Worm (Caenorhabditis elegans) whole organism, midembryonic: ENCODE results near the gene F49H12.4.
A peak's percentile ranks its signal among the peaks of the same experiment; 100 is the strongest.

Experiments
- T22C8.4 ChIP-seq: fragments of 200-800 bp; sonication (Bioruptor generic); IDR thresholded peaks from 2 replicates; pipeline ENCODE4 v1.3.6; 2022; ENCODE audit warnings: missing genetic modification characterization, missing compliant biosample characterization
- cog-1 ChIP-seq: sonication (generic microtip); optimal IDR thresholded peaks from 2 replicates; lab custom pipeline; 2016; ENCODE audit warnings: missing genetic modification characterization, missing compliant biosample characterization
- flt-1 ChIP-seq: fragments of 200-800 bp; sonication (Bioruptor generic); IDR thresholded peaks from 2 replicates; pipeline ENCODE4 v1.3.6; 2022; ENCODE audit warnings: missing genetic modification characterization, missing compliant biosample characterization
- klf-2 ChIP-seq: fragments of 200-800 bp; sonication (Bioruptor generic); conservative IDR thresholded peaks from 2 replicates; pipeline ENCODE4 v1.3.6; 2022; ENCODE audit warnings: missing genetic modification reagents, missing genetic modification characterization, missing compliant biosample characterization
- med-1 ChIP-seq: sonication (generic microtip); optimal IDR thresholded peaks from 2 replicates; lab custom pipeline; 2017; ENCODE audit warnings: missing genetic modification characterization, mild to moderate bottlenecking, missing compliant biosample characterization, antibody characterized with exemption, missing genetic modification reagents; ENCODE audit not compliant: insufficient read depth
- ref-1 ChIP-seq: fragments of 200-800 bp; sonication (Bioruptor generic); conservative IDR thresholded peaks from 2 replicates; pipeline ENCODE4 v1.3.6; 2022; ENCODE audit warnings: missing genetic modification reagents, missing genetic modification characterization, missing compliant biosample characterization
- tab-1 ChIP-seq: fragments of 200-800 bp; sonication (Bioruptor generic); IDR thresholded peaks from 2 replicates; pipeline ENCODE4 v1.3.6; 2022; ENCODE audit warnings: missing genetic modification characterization, missing compliant biosample characterization
- ztf-23 ChIP-seq: fragments of 200-800 bp; sonication (Bioruptor generic); IDR thresholded peaks from 2 replicates; pipeline ENCODE4 v1.3.6; 2022; ENCODE audit warnings: missing genetic modification reagents, missing genetic modification characterization, missing compliant biosample characterization
- ztf-29 ChIP-seq: fragments of 200-800 bp; sonication (Bioruptor generic); IDR thresholded peaks from 2 replicates; pipeline ENCODE4 v1.3.6; 2022; ENCODE audit warnings: missing genetic modification reagents, missing genetic modification characterization, missing compliant biosample characterization

F49H12.4 gene

ce11 chrX:2068294-2068693 is 11.3 kb upstream of the F49H12.4 start:
- TF ChIP-seq tab-1 (GFP tag; lab: Robert Waterston, UW) (no peak), cog-1 (tag; lab: Kevin White, UChicago) (no peak), klf-2 (GFP tag; lab: Robert Waterston, UW) (no peak), med-1 (GFP tag; lab: Kevin White, UChicago) (no peak), ztf-29 (GFP tag; lab: Robert Waterston, UW) (no peak), flt-1 (GFP tag; lab: Robert Waterston, UW) (no peak), ztf-23 (no peak), T22C8.4 (GFP tag; lab: Robert Waterston, UW) (no peak), ref-1 (GFP tag; lab: Robert Waterston, UW) (no peak)

- TF ChIP-seq ref-1 (GFP tag; lab: Robert Waterston, UW) (no peak), T22C8.4 (GFP tag; lab: Robert Waterston, UW) (no peak), cog-1 (tag; lab: Kevin White, UChicago) (no peak), klf-2 (GFP tag; lab: Robert Waterston, UW) (no peak), ztf-29 (GFP tag; lab: Robert Waterston, UW) (no peak), med-1 (GFP tag; lab: Kevin White, UChicago) (no peak), tab-1 (GFP tag; lab: Robert Waterston, UW) (no peak), flt-1 (GFP tag; lab: Robert Waterston, UW) (no peak), ztf-23 (no peak)
These were observed 9.1 kb upstream of the F49H12.4 start, which contains the start of gene acl-4 for ce11 chrX:2070418-2070996. acl-4 (minus strand) TSS chrX:2070444.

ce11 chrX:2071392-2072001 is 8.1 kb upstream of the F49H12.4 start:
- TF ChIP-seq cog-1 (tag; lab: Kevin White, UChicago) = peak; percentile 21
- no peak for TF ChIP-seq med-1 (GFP tag; lab: Kevin White, UChicago)

- no peak for TF ChIP-seq ref-1 (GFP tag; lab: Robert Waterston, UW)
- TF ChIP-seq med-1 (GFP tag; lab: Kevin White, UChicago) = no peak
- TF ChIP-seq klf-2 (GFP tag; lab: Robert Waterston, UW) = no peak
- no peak for TF ChIP-seq tab-1 (GFP tag; lab: Robert Waterston, UW)
- TF ChIP-seq ztf-23 = no peak
- no peak for TF ChIP-seq flt-1 (GFP tag; lab: Robert Waterston, UW)
- TF ChIP-seq ztf-29 (GFP tag; lab: Robert Waterston, UW) = no peak
- TF ChIP-seq cog-1 (tag; lab: Kevin White, UChicago) = no peak
- TF ChIP-seq T22C8.4 (GFP tag; lab: Robert Waterston, UW) = no peak
These were observed 5.6 kb upstream of the F49H12.4 start, which contains the start of gene txdc-12.2 for ce11 chrX:2074055-2074454. txdc-12.2 (plus strand) TSS chrX:2074450.

ce11 chrX:2075169-2075568 is 4.5 kb upstream of the F49H12.4 start:
- no peak for TF ChIP-seq klf-2 (GFP tag; lab: Robert Waterston, UW)
- TF ChIP-seq flt-1 (GFP tag; lab: Robert Waterston, UW) = no peak
- TF ChIP-seq ztf-29 (GFP tag; lab: Robert Waterston, UW) = no peak
- no peak for TF ChIP-seq cog-1 (tag; lab: Kevin White, UChicago)
- TF ChIP-seq tab-1 (GFP tag; lab: Robert Waterston, UW) = no peak
- TF ChIP-seq T22C8.4 (GFP tag; lab: Robert Waterston, UW) = no peak

- no peak for TF ChIP-seq ref-1 (GFP tag; lab: Robert Waterston, UW)
- no peak for TF ChIP-seq ztf-29 (GFP tag; lab: Robert Waterston, UW)
- TF ChIP-seq cog-1 (tag; lab: Kevin White, UChicago) = no peak
These were observed 814 bp upstream of the F49H12.4 start for ce11 chrX:2078822-2079221.

ce11 chrX:2084019-2084418 is 4.4 kb downstream of the F49H12.4 start, which contains the start of gene F49H12.3:
F49H12.3 (plus strand) TSS chrX:2084375.
- no peak for TF ChIP-seq flt-1 (GFP tag; lab: Robert Waterston, UW)
- no peak for TF ChIP-seq T22C8.4 (GFP tag; lab: Robert Waterston, UW)
- TF ChIP-seq tab-1 (GFP tag; lab: Robert Waterston, UW) = no peak
- TF ChIP-seq ref-1 (GFP tag; lab: Robert Waterston, UW) = no peak
- no peak for TF ChIP-seq ztf-29 (GFP tag; lab: Robert Waterston, UW)
- TF ChIP-seq med-1 (GFP tag; lab: Kevin White, UChicago) = no peak
- no peak for TF ChIP-seq ztf-23
- TF ChIP-seq klf-2 (GFP tag; lab: Robert Waterston, UW) = no peak
- TF ChIP-seq cog-1 (tag; lab: Kevin White, UChicago) = no peak

ce11 chrX:2084988-2085387 is 5.4 kb downstream of the F49H12.4 start, which contains the start of gene F49H12.2:
F49H12.2 (plus strand) TSS chrX:2085288.
- no peak for TF ChIP-seq T22C8.4 (GFP tag; lab: Robert Waterston, UW)
- TF ChIP-seq ztf-29 (GFP tag; lab: Robert Waterston, UW) = no peak
- TF ChIP-seq med-1 (GFP tag; lab: Kevin White, UChicago) = no peak
- TF ChIP-seq klf-2 (GFP tag; lab: Robert Waterston, UW) = no peak
- no peak for TF ChIP-seq ztf-23
- no peak for TF ChIP-seq ref-1 (GFP tag; lab: Robert Waterston, UW)
- TF ChIP-seq cog-1 (tag; lab: Kevin White, UChicago) = no peak
- no peak for TF ChIP-seq flt-1 (GFP tag; lab: Robert Waterston, UW)
- no peak for TF ChIP-seq tab-1 (GFP tag; lab: Robert Waterston, UW)

- no peak for TF ChIP-seq ref-1 (GFP tag; lab: Robert Waterston, UW)
- no peak for TF ChIP-seq flt-1 (GFP tag; lab: Robert Waterston, UW)
- no peak for TF ChIP-seq klf-2 (GFP tag; lab: Robert Waterston, UW)
- no peak for TF ChIP-seq ztf-29 (GFP tag; lab: Robert Waterston, UW)
- TF ChIP-seq med-1 (GFP tag; lab: Kevin White, UChicago) = no peak
- no peak for TF ChIP-seq T22C8.4 (GFP tag; lab: Robert Waterston, UW)
- no peak for TF ChIP-seq ztf-23
- TF ChIP-seq cog-1 (tag; lab: Kevin White, UChicago) = no peak
- no peak for TF ChIP-seq tab-1 (GFP tag; lab: Robert Waterston, UW)
These were observed 5.9 kb downstream of the F49H12.4 start for ce11 chrX:2085494-2085893.
